Worm (Caenorhabditis elegans) whole organism, mixed stage, embryonic: ENCODE results near the gene Y54G2A.73.
A peak's percentile ranks its signal among the peaks of the same experiment; 100 is the strongest.

Experiments
- M03D4.4 ChIP-seq: sonication (generic microtip); optimal IDR thresholded peaks from 2 replicates; lab custom pipeline; 2017; ENCODE audit warnings: mild to moderate bottlenecking, missing genetic modification characterization, missing compliant biosample characterization
- bed-3 ChIP-seq: fragments of 200-800 bp; sonication (Bioruptor generic); optimal IDR thresholded peaks from 3 replicates; lab custom pipeline; 2018; ENCODE audit warnings: mild to moderate bottlenecking, missing genetic modification characterization, moderate library complexity, missing compliant biosample characterization
- blmp-1 ChIP-seq: fragments of 150-350 bp; optimal IDR thresholded peaks from 2 replicates; lab custom pipeline; 2014; ENCODE audit warnings: missing biosample characterization, missing genetic modification characterization
- ceh-43 ChIP-seq: fragments of 200-800 bp; sonication (Bioruptor generic); optimal IDR thresholded peaks from 2 replicates; lab custom pipeline; 2018; ENCODE audit warnings: mild to moderate bottlenecking, missing genetic modification characterization, moderate library complexity, missing compliant biosample characterization
- ceh-83 ChIP-seq: fragments of 200-800 bp; sonication (Bioruptor generic); optimal IDR thresholded peaks from 2 replicates; lab custom pipeline; 2018; ENCODE audit warnings: mild to moderate bottlenecking, missing genetic modification characterization, missing compliant biosample characterization
- ces-1 ChIP-seq: fragments of 150-350 bp; optimal IDR thresholded peaks from 2 replicates; lab custom pipeline; 2014; ENCODE audit warnings: missing biosample characterization, missing genetic modification reagents, missing genetic modification characterization
- cnd-1 ChIP-seq: fragments of 200-800 bp; sonication (Bioruptor generic); optimal IDR thresholded peaks from 2 replicates; lab custom pipeline; 2018; ENCODE audit warnings: mild to moderate bottlenecking, missing genetic modification characterization, missing compliant biosample characterization
- drap-1 ChIP-seq: fragments of 200-800 bp; sonication (Bioruptor generic); optimal IDR thresholded peaks from 3 replicates; lab custom pipeline; 2018; ENCODE audit warnings: mild to moderate bottlenecking, missing genetic modification characterization, missing compliant biosample characterization
- elt-1 ChIP-seq: sonication (generic microtip); optimal IDR thresholded peaks from 2 replicates; lab custom pipeline; 2017; ENCODE audit warnings: missing genetic modification characterization, mild to moderate bottlenecking, missing compliant biosample characterization, antibody characterized with exemption, moderate library complexity, borderline replicate concordance; ENCODE audit not compliant: insufficient read depth
- elt-3 ChIP-seq: fragments of 150-350 bp; optimal IDR thresholded peaks from 2 replicates; lab custom pipeline; 2014; ENCODE audit warnings: missing biosample characterization, missing genetic modification characterization
- flh-1 ChIP-seq: fragments of 200-800 bp; sonication (Bioruptor generic); optimal IDR thresholded peaks from 2 replicates; lab custom pipeline; 2018; ENCODE audit warnings: mild to moderate bottlenecking, missing genetic modification characterization, moderate library complexity, missing compliant biosample characterization
- ham-2 ChIP-seq: fragments of 200-800 bp; sonication (Bioruptor generic); optimal IDR thresholded peaks from 2 replicates; lab custom pipeline; 2018; ENCODE audit warnings: mild to moderate bottlenecking, missing genetic modification characterization, missing compliant biosample characterization
- hlh-1 ChIP-seq: fragments of 150-350 bp; optimal IDR thresholded peaks from 2 replicates; lab custom pipeline; 2014; ENCODE audit warnings: missing biosample characterization, missing genetic modification reagents, missing genetic modification characterization
- lin-32 ChIP-seq: fragments of 200-800 bp; sonication (Bioruptor generic); optimal IDR thresholded peaks from 2 replicates; lab custom pipeline; 2018; ENCODE audit warnings: mild to moderate bottlenecking, missing genetic modification characterization, missing compliant biosample characterization
- lsy-2 ChIP-seq: fragments of 150-350 bp; optimal IDR thresholded peaks from 2 replicates; lab custom pipeline; 2014; ENCODE audit warnings: missing biosample characterization, missing genetic modification characterization
- mab-5 ChIP-seq: fragments of 150-350 bp; optimal IDR thresholded peaks from 2 replicates; lab custom pipeline; 2014; ENCODE audit warnings: missing biosample characterization, missing genetic modification characterization
- mls-2 ChIP-seq: sonication (generic microtip); optimal IDR thresholded peaks from 2 replicates; lab custom pipeline; 2016; ENCODE audit warnings: mild to moderate bottlenecking, missing genetic modification characterization, moderate library complexity, missing compliant biosample characterization
- nhr-12 ChIP-seq: fragments of 150-350 bp; optimal IDR thresholded peaks from 2 replicates; lab custom pipeline; 2014; ENCODE audit warnings: missing biosample characterization, missing genetic modification characterization
- nhr-2 ChIP-seq: fragments of 150-350 bp; optimal IDR thresholded peaks from 2 replicates; lab custom pipeline; 2014; ENCODE audit warnings: missing biosample characterization, missing genetic modification characterization
- nhr-237 ChIP-seq: fragments of 150-350 bp; optimal IDR thresholded peaks from 2 replicates; lab custom pipeline; 2014; ENCODE audit warnings: missing biosample characterization, missing genetic modification characterization
- nhr-28 ChIP-seq: fragments of 150-350 bp; optimal IDR thresholded peaks from 2 replicates; lab custom pipeline; 2014; ENCODE audit warnings: missing biosample characterization, missing genetic modification characterization
- pha-4 ChIP-seq: fragments of 150-350 bp; optimal IDR thresholded peaks from 2 replicates; lab custom pipeline; 2018; ENCODE audit warnings: missing biosample characterization, missing genetic modification reagents, missing genetic modification characterization
- sem-2 ChIP-seq: fragments of 200-800 bp; sonication (Bioruptor generic); optimal IDR thresholded peaks from 2 replicates; lab custom pipeline; 2018; ENCODE audit warnings: mild to moderate bottlenecking, missing genetic modification characterization, missing compliant biosample characterization
- snpc-4 ChIP-seq: fragments of 150-350 bp; optimal IDR thresholded peaks from 2 replicates; lab custom pipeline; 2014; ENCODE audit warnings: missing biosample characterization, missing genetic modification characterization
- sptf-1 ChIP-seq: sonication (generic microtip); optimal IDR thresholded peaks from 2 replicates; lab custom pipeline; 2017; ENCODE audit warnings: mild to moderate bottlenecking, missing genetic modification characterization, moderate library complexity, missing compliant biosample characterization
- tbx-8 ChIP-seq: fragments of 200-800 bp; sonication (Bioruptor generic); optimal IDR thresholded peaks from 2 replicates; lab custom pipeline; 2018; ENCODE audit warnings: mild to moderate bottlenecking, missing genetic modification characterization, moderate library complexity, missing compliant biosample characterization
- unc-39 ChIP-seq: fragments of 150-350 bp; optimal IDR thresholded peaks from 2 replicates; lab custom pipeline; 2014; ENCODE audit warnings: missing biosample characterization, missing genetic modification characterization
- unc-62 ChIP-seq: fragments of 150-350 bp; optimal IDR thresholded peaks from 2 replicates; lab custom pipeline; 2014; ENCODE audit warnings: missing biosample characterization, missing genetic modification reagents, missing genetic modification characterization
- zip-8 ChIP-seq: fragments of 150-350 bp; optimal IDR thresholded peaks from 2 replicates; lab custom pipeline; 2014; ENCODE audit warnings: missing biosample characterization, missing genetic modification characterization
- ztf-11 ChIP-seq: fragments of 150-350 bp; optimal IDR thresholded peaks from 2 replicates; lab custom pipeline; 2014; ENCODE audit warnings: missing biosample characterization, missing genetic modification characterization

Gene Y54G2A.73

ce11 chrIV:3002807-3003206 is 5.9 kb downstream of the Y54G2A.73 start:
- TF ChIP-seq unc-62 (GFP tag; lab: Kevin White, UChicago) (no peak), mab-5 (no peak), zip-8 (tag; lab: Kevin White, UChicago) (no peak), cnd-1 (tag; lab: Kevin White, UChicago) (no peak), unc-39 (no peak), nhr-12 (tag; lab: Kevin White, UChicago) (no peak), lsy-2 (tag; lab: Kevin White, UChicago) (no peak), tbx-8 (GFP tag; lab: Kevin White, UChicago) (no peak), mls-2 (tag; lab: Kevin White, UChicago) (no peak), lin-32 (no peak), nhr-237 (tag; lab: Kevin White, UChicago) (no peak), sem-2 (GFP tag; lab: Kevin White, UChicago) (no peak), flh-1 (GFP tag; lab: Kevin White, UChicago) (no peak), ham-2 (GFP tag; lab: Kevin White, UChicago) (no peak)

DNA sequence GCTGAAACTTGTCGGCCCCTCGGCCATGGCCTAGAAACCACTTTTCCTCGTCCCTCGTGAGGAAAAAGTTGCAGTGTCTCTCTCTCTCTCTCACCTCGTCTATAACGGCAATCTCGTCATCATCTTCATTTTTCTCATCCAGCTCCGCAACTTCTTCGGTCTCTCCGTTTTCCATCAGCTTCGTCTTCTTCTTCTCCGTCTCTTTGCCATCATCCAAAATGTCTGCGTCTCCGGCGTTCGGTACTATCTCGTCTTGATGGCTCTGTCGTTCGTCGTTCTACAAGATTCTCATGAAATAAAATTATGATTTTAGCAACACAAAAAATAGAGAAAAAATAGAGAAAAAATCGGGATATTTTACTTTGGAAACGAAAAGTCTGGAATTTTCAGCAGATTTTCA is 7.2 kb downstream of the Y54G2A.73 start:
- TF ChIP-seq nhr-28 (tag; lab: Kevin White, UChicago) = no peak
- TF ChIP-seq, all 35 proteins: peak for 0

DNA sequence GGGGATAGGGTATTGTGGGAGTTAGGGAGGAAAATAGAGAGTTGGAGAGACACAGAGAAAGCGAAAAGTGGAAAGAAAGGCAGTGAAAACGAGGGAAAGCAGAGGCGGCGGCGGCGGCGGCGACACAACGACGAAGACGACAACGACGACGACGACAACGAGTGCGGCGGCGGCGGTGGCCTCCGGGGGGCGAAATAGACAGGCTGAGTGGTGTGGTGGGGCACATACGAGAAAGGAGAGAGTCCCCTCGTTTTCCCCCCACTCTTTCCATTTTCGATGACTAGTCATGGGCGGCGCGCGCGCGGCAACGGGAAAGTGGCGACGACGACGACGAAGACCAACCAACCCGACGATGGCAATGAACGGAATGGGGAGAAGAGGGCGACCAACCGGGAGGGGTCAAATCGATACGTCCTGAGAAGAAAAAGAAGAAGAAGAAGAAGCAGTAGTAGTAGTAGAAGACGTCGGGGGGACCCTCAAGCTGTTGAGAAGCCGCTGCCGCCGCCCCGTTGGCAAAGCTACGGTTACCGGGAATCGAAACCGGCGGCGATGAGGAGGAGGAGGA is 10.0 kb downstream of the Y54G2A.73 start:
- TF ChIP-seq cnd-1 (tag; lab: Kevin White, UChicago) = no peak
- peak; percentile 37 for TF ChIP-seq ces-1
- peak; percentile 80 for TF ChIP-seq mls-2 (tag; lab: Kevin White, UChicago)
- TF ChIP-seq ham-2 (GFP tag; lab: Kevin White, UChicago) = peak; percentile 87
- peak; percentile 57 for TF ChIP-seq flh-1 (GFP tag; lab: Kevin White, UChicago)
- TF ChIP-seq blmp-1 (tag; lab: Kevin White, UChicago) = peak; percentile 92
- TF ChIP-seq drap-1 (GFP tag; lab: Kevin White, UChicago) = no peak
- peak; percentile 40 for TF ChIP-seq sptf-1 (tag; lab: Kevin White, UChicago)
- TF ChIP-seq, all 35 proteins: peak for 6

DNA sequence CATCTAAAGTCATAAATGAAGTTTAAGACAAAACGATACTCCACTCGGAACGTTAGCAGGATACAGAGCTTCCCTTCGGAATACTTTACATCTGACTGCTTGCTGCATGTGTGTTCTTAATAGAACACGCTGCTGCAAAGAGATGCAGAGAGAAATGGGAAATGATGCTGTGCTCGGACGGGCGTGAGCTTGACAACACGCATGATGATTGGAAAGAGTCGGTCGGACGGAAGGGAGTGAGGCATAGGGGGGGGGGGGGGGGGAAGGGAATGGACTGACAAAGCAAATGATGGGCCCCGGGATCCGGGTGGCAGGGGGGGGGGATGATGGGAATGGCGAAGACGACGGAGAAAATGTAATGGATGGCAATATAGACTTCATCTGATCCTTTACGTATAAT is 11.4 kb downstream of the Y54G2A.73 start:
- TF ChIP-seq cnd-1 (tag; lab: Kevin White, UChicago) (no peak), ceh-43 (no peak), nhr-2 (no peak), zip-8 (tag; lab: Kevin White, UChicago) (no peak), ham-2 (GFP tag; lab: Kevin White, UChicago) (peak; percentile 11), flh-1 (GFP tag; lab: Kevin White, UChicago) (no peak), nhr-28 (tag; lab: Kevin White, UChicago) (no peak), elt-1 (tag; lab: Kevin White, UChicago) (no peak), snpc-4 (tag; lab: Kevin White, UChicago) (no peak), sptf-1 (tag; lab: Kevin White, UChicago) (peak; percentile 3), ces-1 (no peak), ztf-11 (tag; lab: Kevin White, UChicago) (no peak), M03D4.4 (tag; lab: Kevin White, UChicago) (no peak), drap-1 (GFP tag; lab: Kevin White, UChicago) (no peak), bed-3 (GFP tag; lab: Kevin White, UChicago) (no peak)
- TF ChIP-seq, all 35 proteins: peak for 2

DNA sequence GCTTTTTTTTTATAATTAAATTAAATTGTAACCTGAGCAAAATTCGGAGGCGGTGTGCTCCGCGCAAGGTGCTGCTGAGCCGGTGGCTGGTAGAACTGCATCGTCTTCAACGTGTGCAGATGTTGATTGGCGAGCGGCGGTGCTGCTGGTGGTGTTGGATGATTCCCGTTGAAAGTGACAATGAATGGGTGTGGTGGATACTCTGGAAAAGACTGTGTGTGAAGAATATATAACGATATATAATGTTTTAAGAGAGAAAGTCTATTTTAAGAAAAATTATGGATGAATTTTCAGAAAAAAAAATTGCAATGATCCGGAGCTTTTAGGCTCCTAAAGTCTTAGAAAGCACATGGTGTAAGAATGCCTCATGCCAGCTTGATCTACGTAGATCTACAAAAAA is 13.3 kb downstream of the Y54G2A.73 start, which contains the start of gene Y54G2A.26:
Gene Y54G2A.26, minus strand, starts transcription at position 101 of the 400 bp plus-strand sequence.
- TF ChIP-seq ceh-43 = no peak
- no peak for TF ChIP-seq snpc-4 (tag; lab: Kevin White, UChicago)
- no peak for TF ChIP-seq nhr-12 (tag; lab: Kevin White, UChicago)

DNA sequence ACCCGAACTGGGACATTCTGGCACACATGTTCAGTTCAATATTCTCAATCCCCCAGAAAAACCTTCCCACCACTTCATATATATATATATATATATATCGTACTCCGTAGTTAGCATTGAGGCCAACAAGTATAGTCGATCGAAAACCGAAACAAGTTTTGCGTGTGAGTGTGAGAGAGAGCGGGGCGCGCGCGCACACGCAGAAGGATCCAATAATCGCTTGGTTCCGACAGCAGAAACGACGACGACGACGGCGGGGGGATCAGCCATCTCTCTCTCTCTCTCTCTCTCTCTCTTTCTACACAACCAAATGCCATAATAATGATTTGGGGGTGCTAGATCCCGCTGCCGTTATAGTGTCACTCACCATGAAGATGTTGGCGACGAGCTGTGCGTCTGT is 13.8 kb downstream of the Y54G2A.73 start:
- TF ChIP-seq M03D4.4 (tag; lab: Kevin White, UChicago) (no peak), ceh-83 (GFP tag; lab: Kevin White, UChicago) (no peak), unc-62 (GFP tag; lab: Kevin White, UChicago) (no peak), blmp-1 (tag; lab: Kevin White, UChicago) (no peak), tbx-8 (GFP tag; lab: Kevin White, UChicago) (no peak), pha-4 (no peak), elt-1 (tag; lab: Kevin White, UChicago) (no peak), nhr-2 (no peak), drap-1 (GFP tag; lab: Kevin White, UChicago) (no peak), elt-3 (tag; lab: Kevin White, UChicago) (no peak), ham-2 (GFP tag; lab: Kevin White, UChicago) (no peak), flh-1 (GFP tag; lab: Kevin White, UChicago) (no peak), snpc-4 (tag; lab: Kevin White, UChicago) (no peak), hlh-1 (no peak)
